Worm (Caenorhabditis elegans) whole organism, young adult: ENCODE results near the gene Y38F1A.2.

Experiments used
- C06A6.2 ChIP-seq: fragments of 200-800 bp; sonication (Bioruptor generic); conservative IDR thresholded peaks from 2 replicates; pipeline ENCODE4 v1.3.6; 2022; ENCODE audit warnings: missing genetic modification characterization, missing compliant biosample characterization
- D2030.7 ChIP-seq: fragments of 200-800 bp; sonication (Bioruptor generic); IDR thresholded peaks from 2 replicates; pipeline ENCODE4 v1.3.6; 2022; ENCODE audit warnings: missing genetic modification reagents, missing genetic modification characterization, missing compliant biosample characterization
- F49E8.2 ChIP-seq: sonication (generic microtip); optimal IDR thresholded peaks from 3 replicates; lab custom pipeline; 2017; ENCODE audit warnings: missing genetic modification characterization, mild to moderate bottlenecking, missing compliant biosample characterization, antibody characterized with exemption, moderate library complexity; ENCODE audit not compliant: insufficient read depth
- F52B5.7 ChIP-seq: sonication (generic microtip); optimal IDR thresholded peaks from 2 replicates; lab custom pipeline; 2016; ENCODE audit warnings: mild to moderate bottlenecking, missing genetic modification characterization, missing compliant biosample characterization
- F55B11.4 ChIP-seq: sonication (generic microtip); optimal IDR thresholded peaks from 2 replicates; lab custom pipeline; 2016; ENCODE audit warnings: missing compliant biosample characterization, missing genetic modification characterization, borderline replicate concordance; ENCODE audit not compliant: insufficient read depth
- T07F8.4 ChIP-seq: sonication (generic microtip); optimal IDR thresholded peaks from 2 replicates; lab custom pipeline; 2016; ENCODE audit warnings: mild to moderate bottlenecking, missing genetic modification characterization, moderate library complexity, missing compliant biosample characterization
- T26A5.8 ChIP-seq: sonication (generic microtip); optimal IDR thresholded peaks from 2 replicates; lab custom pipeline; 2016; ENCODE audit warnings: missing genetic modification characterization, missing compliant biosample characterization
- Y53G8AR.9 ChIP-seq: fragments of 200-800 bp; sonication (Bioruptor generic); conservative IDR thresholded peaks from 2 replicates; pipeline ENCODE4 v1.3.6; 2022; ENCODE audit warnings: missing genetic modification reagents, missing genetic modification characterization, missing compliant biosample characterization
- Y67H2A.10 ChIP-seq: fragments of 200-800 bp; sonication (Bioruptor generic); conservative IDR thresholded peaks from 2 replicates; pipeline ENCODE4 v1.3.6; 2022; ENCODE audit warnings: missing genetic modification reagents, missing genetic modification characterization, missing compliant biosample characterization
- Y79H2A.3 ChIP-seq: fragments of 200-800 bp; sonication (Bioruptor generic); conservative IDR thresholded peaks from 2 replicates; pipeline ENCODE4 v1.3.6; 2022; ENCODE audit warnings: missing genetic modification reagents, missing genetic modification characterization, missing compliant biosample characterization
- Y95B8A.8 ChIP-seq: fragments of 200-800 bp; sonication (Bioruptor generic); IDR thresholded peaks from 2 replicates; pipeline ENCODE4 v1.3.6; 2022; ENCODE audit warnings: missing genetic modification reagents, missing genetic modification characterization, missing compliant biosample characterization
- atf-7 ChIP-seq: sonication (generic microtip); optimal IDR thresholded peaks from 2 replicates; lab custom pipeline; 2017; ENCODE audit warnings: mild to moderate bottlenecking, missing genetic modification characterization, missing compliant biosample characterization
- athp-1 ChIP-seq: sonication (generic microtip); optimal IDR thresholded peaks from 2 replicates; lab custom pipeline; 2017; ENCODE audit warnings: mild to moderate bottlenecking, missing genetic modification characterization, missing compliant biosample characterization
- attf-6 ChIP-seq: fragments of 200-800 bp; sonication (Bioruptor generic); IDR thresholded peaks from 2 replicates; pipeline ENCODE4 v1.3.6; 2022; ENCODE audit warnings: missing genetic modification reagents, missing genetic modification characterization, missing compliant biosample characterization
- bed-1 ChIP-seq: fragments of 200-800 bp; sonication (Bioruptor generic); IDR thresholded peaks from 2 replicates; pipeline ENCODE4 v1.3.6; 2022; ENCODE audit warnings: missing genetic modification reagents, missing genetic modification characterization, missing compliant biosample characterization
- ceh-58 ChIP-seq: fragments of 200-800 bp; sonication (Bioruptor generic); IDR thresholded peaks from 2 replicates; pipeline ENCODE4 v1.3.6; 2022; ENCODE audit warnings: missing genetic modification characterization, missing compliant biosample characterization
- ceh-91 ChIP-seq: fragments of 200-800 bp; sonication (Bioruptor generic); IDR thresholded peaks from 2 replicates; pipeline ENCODE4 v1.3.6; 2022; ENCODE audit warnings: missing genetic modification reagents, missing genetic modification characterization, missing compliant biosample characterization
- dpl-1 ChIP-seq: fragments of 150-350 bp; optimal IDR thresholded peaks from 2 replicates; lab custom pipeline; 2014; ENCODE audit warnings: missing biosample characterization, missing genetic modification reagents, missing genetic modification characterization
- efl-1 ChIP-seq: fragments of 150-350 bp; optimal IDR thresholded peaks from 2 replicates; lab custom pipeline; 2014; ENCODE audit warnings: missing biosample characterization, missing genetic modification reagents, missing genetic modification characterization
- egl-18 ChIP-seq: fragments of 200-800 bp; sonication (Bioruptor generic); IDR thresholded peaks from 2 replicates; pipeline ENCODE4 v1.3.6; 2022; ENCODE audit warnings: missing genetic modification reagents, missing genetic modification characterization, missing compliant biosample characterization
- ekl-4 ChIP-seq: fragments of 200-800 bp; sonication (Bioruptor generic); IDR thresholded peaks from 2 replicates; pipeline ENCODE4 v1.3.6; 2022; ENCODE audit warnings: missing genetic modification reagents, missing genetic modification characterization, missing compliant biosample characterization
- gei-17 ChIP-seq: fragments of 200-800 bp; sonication (Bioruptor generic); optimal IDR thresholded peaks from 2 replicates; lab custom pipeline; 2018; ENCODE audit warnings: mild to moderate bottlenecking, missing genetic modification characterization, missing compliant biosample characterization
- him-1 ChIP-seq: sonication (generic microtip); optimal IDR thresholded peaks from 2 replicates; lab custom pipeline; 2016; ENCODE audit warnings: missing genotype, missing genetic modification reagents, missing genetic modification characterization, missing compliant biosample characterization
- let-607 ChIP-seq, 2 experiments: fragments of 200-800 bp in 1 of 2; sonication (Bioruptor generic) in 1 of 2; sonication (generic microtip) in 1 of 2; optimal IDR thresholded peaks; 2 replicates each; lab custom pipeline; 2016 to 2018; ENCODE audit warnings: mild to moderate bottlenecking in 2 of 2, missing compliant biosample characterization in 2 of 2, missing genetic modification characterization in 2 of 2, moderate library complexity in 2 of 2, missing genotype in 1 of 2
- lsl-1 ChIP-seq: fragments of 200-800 bp; sonication (Bioruptor generic); optimal IDR thresholded peaks from 2 replicates; lab custom pipeline; 2018; ENCODE audit warnings: mild to moderate bottlenecking, missing genetic modification characterization, moderate library complexity, missing compliant biosample characterization
- nfya-2 ChIP-seq: fragments of 200-800 bp; sonication (Bioruptor generic); IDR thresholded peaks from 2 replicates; pipeline ENCODE4 v1.3.6; 2022; ENCODE audit warnings: missing genetic modification reagents, missing genetic modification characterization, missing compliant biosample characterization
- nfyb-1 ChIP-seq: fragments of 200-800 bp; sonication (Bioruptor generic); IDR thresholded peaks from 2 replicates; pipeline ENCODE4 v1.3.6; 2022; ENCODE audit warnings: missing genetic modification reagents, missing genetic modification characterization, missing compliant biosample characterization
- nhr-90 ChIP-seq: sonication (generic microtip); optimal IDR thresholded peaks from 2 replicates; lab custom pipeline; 2016; ENCODE audit warnings: missing genotype, mild to moderate bottlenecking, missing genetic modification characterization, missing compliant biosample characterization
- repo-1 ChIP-seq: sonication (generic microtip); optimal IDR thresholded peaks from 2 replicates; lab custom pipeline; 2017; ENCODE audit warnings: mild to moderate bottlenecking, missing genetic modification characterization, missing compliant biosample characterization
- snpc-3.4 ChIP-seq: sonication (generic microtip); optimal IDR thresholded peaks from 2 replicates; lab custom pipeline; 2017; ENCODE audit warnings: missing genetic modification characterization, mild to moderate bottlenecking, missing compliant biosample characterization, antibody characterized with exemption, moderate library complexity, missing genotype, missing genetic modification reagents
- snpc-4 ChIP-seq, 5 experiments: fragments of 150-350 bp in 1 of 5; sonication (generic microtip) in 4 of 5; optimal IDR thresholded peaks; 2 replicates each; lab custom pipeline; 2014 to 2018; ENCODE audit warnings: missing genetic modification characterization in 5 of 5, missing biosample characterization in 3 of 5, antibody characterized with exemption in 2 of 5, mild to moderate bottlenecking in 2 of 5, missing compliant biosample characterization in 2 of 5, missing genotype in 2 of 5, moderate library complexity in 2 of 5, missing genetic modification reagents in 1 of 5
- ztf-22 ChIP-seq: fragments of 200-800 bp; sonication (Bioruptor generic); optimal IDR thresholded peaks from 2 replicates; lab custom pipeline; 2018; ENCODE audit warnings: mild to moderate bottlenecking, missing genetic modification characterization, moderate library complexity, missing compliant biosample characterization
- ztf-25 ChIP-seq: fragments of 200-800 bp; sonication (Bioruptor generic); IDR thresholded peaks from 2 replicates; pipeline ENCODE4 v1.3.6; 2022; ENCODE audit warnings: missing genetic modification reagents, missing genetic modification characterization, missing compliant biosample characterization
- ztf-26 ChIP-seq: sonication (generic microtip); optimal IDR thresholded peaks from 2 replicates; lab custom pipeline; 2017; ENCODE audit warnings: missing genetic modification characterization, missing compliant biosample characterization
- ztf-6 ChIP-seq: fragments of 200-800 bp; sonication (Bioruptor generic); IDR thresholded peaks from 2 replicates; pipeline ENCODE4 v1.3.6; 2022; ENCODE audit warnings: missing genetic modification reagents, missing genetic modification characterization, missing compliant biosample characterization

Gene Y38F1A.2

DNA sequence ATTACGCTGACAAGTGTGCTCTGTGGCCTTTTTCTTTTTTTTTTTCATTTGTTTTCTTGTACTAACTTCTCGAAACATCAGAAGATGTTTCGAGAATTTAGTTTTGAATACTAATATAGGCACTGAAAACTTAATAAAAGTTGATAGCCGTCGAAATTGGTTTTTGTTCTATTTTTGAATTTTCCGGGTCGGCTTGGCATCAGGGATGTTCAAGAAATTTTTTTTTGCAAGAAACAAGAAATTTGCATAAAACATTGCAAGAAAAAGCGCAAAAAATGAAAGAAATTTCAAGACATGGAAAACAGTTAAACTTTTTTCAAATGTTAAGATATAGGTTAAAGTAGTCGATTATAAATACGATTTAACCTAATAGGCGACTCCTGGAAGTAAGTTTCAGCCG lies 31.5 kb upstream of the Y38F1A.2 start (continued):
- 0 out of 2 replicates have a peak, but pooled peaks have one; percentile 11 for TF ChIP-seq ztf-25
- TF ChIP-seq F49E8.2 (tag; lab: Kevin White, UChicago), result peak; percentile 78
- peak; percentile 6 for TF ChIP-seq lsl-1 (GFP tag; lab: Kevin White, UChicago)
- TF ChIP-seq F52B5.7 (tag; lab: Kevin White, UChicago), result no peak
- TF ChIP-seq repo-1 (tag; lab: Kevin White, UChicago), result peak; percentile 47
- TF ChIP-seq ceh-91 (GFP tag; lab: Robert Waterston, UW), result no peak
- peak; percentile 53 for TF ChIP-seq athp-1 (tag; lab: Kevin White, UChicago)
- 0 out of 2 replicates have a peak, but pooled peaks have one; percentile 12 for TF ChIP-seq nfya-2 (GFP tag; lab: Robert Waterston, UW)
- TF ChIP-seq T26A5.8 (tag; lab: Kevin White, UChicago), result peak; percentile 33
- peak; percentile 68 for TF ChIP-seq ekl-4 (GFP tag; lab: Robert Waterston, UW)
- peak; percentile 6 for TF ChIP-seq snpc-4 (GFP tag; optimal IDR thresholded peaks at IDR 0.05; lab: Kevin White, UChicago)
- peak in 1 of 4 experiments; percentile 3 for TF ChIP-seq snpc-4 (tag; optimal IDR thresholded peaks at IDR 0.05; lab: Kevin White, UChicago)

DNA sequence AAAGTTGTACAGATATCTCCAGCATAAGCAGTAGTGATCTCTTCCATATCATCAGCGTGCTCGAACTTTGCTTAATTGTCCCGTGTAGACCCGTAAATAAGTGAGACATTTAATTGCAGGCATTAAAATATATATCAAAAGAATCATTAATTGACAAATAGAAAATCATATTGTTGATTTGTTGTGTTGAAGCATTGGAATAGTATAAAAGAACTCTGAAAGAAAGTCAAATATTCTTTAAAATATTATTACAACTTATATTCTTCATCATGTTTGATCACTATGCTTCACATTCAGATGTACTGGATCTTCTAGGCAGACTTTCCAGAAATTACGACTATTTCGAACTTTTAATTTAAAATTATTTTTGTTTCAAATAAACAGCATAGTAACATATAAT lies 29.2 kb upstream of the Y38F1A.2 start, which contains the start of gene F58G1.8:
TSS of gene F58G1.8 (minus strand) at position 101 of the 400 bp plus-strand sequence.
- TF ChIP-seq ztf-6 (GFP tag; lab: Robert Waterston, UW), result no peak
- TF ChIP-seq efl-1 (GFP tag; lab: Kevin White, UChicago), result no peak
- TF ChIP-seq ztf-26, result no peak
- no peak for TF ChIP-seq C06A6.2 (GFP tag; lab: Robert Waterston, UW)
- no peak for TF ChIP-seq egl-18 (GFP tag; lab: Robert Waterston, UW)
- TF ChIP-seq D2030.7, result no peak
- no peak for TF ChIP-seq atf-7 (tag; lab: Kevin White, UChicago)
- no peak for TF ChIP-seq Y79H2A.3 (GFP tag; lab: Robert Waterston, UW)
- TF ChIP-seq dpl-1 (GFP tag; lab: Kevin White, UChicago), result no peak
- no peak for TF ChIP-seq ztf-22 (GFP tag; lab: Kevin White, UChicago)
- no peak for TF ChIP-seq T26A5.8 (tag; lab: Kevin White, UChicago)
- no peak for TF ChIP-seq snpc-3.4 (tag; lab: Kevin White, UChicago)
- no peak for TF ChIP-seq attf-6 (GFP tag; lab: Robert Waterston, UW)
- TF ChIP-seq Y67H2A.10 (GFP tag; lab: Robert Waterston, UW), result no peak
- no peak for TF ChIP-seq Y95B8A.8 (GFP tag; lab: Robert Waterston, UW)
- TF ChIP-seq nfyb-1 (GFP tag; lab: Robert Waterston, UW), result no peak
- TF ChIP-seq T07F8.4, result no peak
- TF ChIP-seq ceh-58, result no peak

DNA sequence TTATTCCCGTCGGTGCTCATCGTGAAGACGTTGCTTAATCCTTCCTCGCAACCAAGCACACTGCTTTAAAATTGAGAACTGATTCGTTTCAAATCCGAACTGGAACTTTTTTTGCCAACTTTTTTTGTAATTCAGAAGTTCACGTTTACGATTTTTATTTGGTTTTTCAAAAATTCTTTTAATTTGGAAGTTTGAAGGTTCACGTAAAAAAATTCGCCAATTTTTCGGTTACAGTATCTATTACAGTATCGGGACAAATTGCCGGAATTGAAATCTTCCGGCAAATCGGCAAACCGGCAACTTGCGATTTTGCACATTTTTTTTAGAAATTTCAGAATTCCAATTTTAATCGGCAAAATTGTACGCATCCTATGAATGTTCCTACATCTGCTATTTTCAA lies 26.5 kb upstream of the Y38F1A.2 start, which contains the start of gene F58G1.3:
TSS of gene F58G1.3 (minus strand) at position 101 of the 400 bp plus-strand sequence.
- TF ChIP-seq Y53G8AR.9 (GFP tag; lab: Robert Waterston, UW), result no peak
- TF ChIP-seq bed-1 (GFP tag; lab: Robert Waterston, UW), result no peak
- TF ChIP-seq him-1 (tag; lab: Kevin White, UChicago), result no peak
- TF ChIP-seq nhr-90 (tag; lab: Kevin White, UChicago), result no peak
- no peak for TF ChIP-seq let-607 (tag; optimal IDR thresholded peaks at IDR 0.05; lab: Kevin White, UChicago)
- TF ChIP-seq gei-17 (GFP tag; lab: Kevin White, UChicago), result no peak
- TF ChIP-seq F55B11.4 (tag; lab: Kevin White, UChicago), result no peak
